Worm (Caenorhabditis elegans): ENCODE results near the gene Y113G7A.16.

- TF ChIP-seq ztf-23 (GFP tag; IDR thresholded peaks at IDR 0.05) (no peak), ref-1 (GFP tag; conservative IDR thresholded peaks at IDR 0.05) (no peak), ztf-29 (GFP tag; IDR thresholded peaks at IDR 0.05) (no peak), flt-1 (GFP tag; IDR thresholded peaks at IDR 0.05) (no peak), T22C8.4 (GFP tag; IDR thresholded peaks at IDR 0.05) (no peak)
Observed at ce11 chrV:20037287-20037686, at the start of gene Y113G7A.16.
